Worm (Caenorhabditis elegans): ENCODE data around the gene rpc-25.

DNA sequence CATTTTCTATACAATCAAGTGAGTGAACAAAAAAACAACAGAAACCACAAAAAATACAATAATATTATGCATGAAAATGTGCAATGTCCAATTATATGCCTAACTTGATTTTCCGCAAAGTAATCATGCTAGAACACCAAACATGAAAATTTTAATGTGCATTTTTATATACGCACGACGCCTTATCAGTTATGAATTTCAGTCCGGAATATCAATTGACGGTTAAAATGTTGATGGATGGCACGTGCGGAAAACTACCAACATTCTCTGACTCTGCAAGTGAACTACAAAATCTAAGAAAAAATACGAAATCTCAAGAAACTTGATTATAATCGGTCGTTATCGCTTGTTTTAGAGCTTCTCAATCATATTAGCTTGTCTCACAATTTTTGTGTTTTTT lies 46.4 kb downstream of the rpc-25 start:
- TF ChIP-seq unc-39 (tag; optimal IDR thresholded peaks at IDR 0.05) (no peak), ztf-7 (tag; optimal IDR thresholded peaks at IDR 0.05) (no peak), nhr-28 (tag; optimal IDR thresholded peaks at IDR 0.05) (peak; percentile 54), D1046.2 (GFP tag; IDR thresholded peaks at IDR 0.05) (no peak), zag-1 (tag; optimal IDR thresholded peaks at IDR 0.05) (no peak), lin-39 (tag; optimal IDR thresholded peaks at IDR 0.05) (no peak), ama-1 (optimal IDR thresholded peaks at IDR 0.05) (no peak), nhr-6 (tag; optimal IDR thresholded peaks at IDR 0.05) (no peak), rbr-2 (tag; optimal IDR thresholded peaks at IDR 0.05) (no peak), lir-3 (tag; optimal IDR thresholded peaks at IDR 0.05) (no peak), ZK546.5 (tag; optimal IDR thresholded peaks at IDR 0.05) (no peak), nhr-102 (tag; optimal IDR thresholded peaks at IDR 0.05) (no peak), nhr-77 (tag; optimal IDR thresholded peaks at IDR 0.05) (peak; percentile 31), ztf-11 (tag; optimal IDR thresholded peaks at IDR 0.05) (no peak)
